Worm (Caenorhabditis elegans) whole organism, L3 larva: ENCODE results near the gene twk-23.

Experiments used
- ceh-82 ChIP-seq: fragments of 150-350 bp; optimal IDR thresholded peaks from 2 replicates; lab custom pipeline; 2014; ENCODE audit warnings: missing biosample characterization, missing genetic modification characterization
- jun-1 ChIP-seq: fragments of 150-350 bp; optimal IDR thresholded peaks from 2 replicates; lab custom pipeline; 2014; ENCODE audit warnings: missing biosample characterization, missing genetic modification reagents, missing genetic modification characterization
- lin-15B ChIP-seq: fragments of 150-350 bp; optimal IDR thresholded peaks from 2 replicates; lab custom pipeline; 2014; ENCODE audit warnings: missing biosample characterization, missing genetic modification characterization
- mml-1 ChIP-seq: fragments of 150-350 bp; sonication (generic microtip); optimal IDR thresholded peaks from 3 replicates; lab custom pipeline; 2014; ENCODE audit warnings: missing biosample characterization, missing genetic modification characterization
- nhr-237 ChIP-seq: fragments of 150-350 bp; optimal IDR thresholded peaks from 2 replicates; lab custom pipeline; 2014; ENCODE audit warnings: missing biosample characterization, missing genetic modification characterization
- nhr-76 ChIP-seq: fragments of 150-350 bp; sonication (generic microtip); optimal IDR thresholded peaks from 5 replicates; lab custom pipeline; 2014; ENCODE audit warnings: missing biosample characterization, missing genetic modification characterization
- pqm-1 ChIP-seq: fragments of 150-350 bp; optimal IDR thresholded peaks from 2 replicates; lab custom pipeline; 2017; ENCODE audit warnings: missing biosample characterization, missing genetic modification characterization, inconsistent platforms
- snpc-4 ChIP-seq: fragments of 150-350 bp; optimal IDR thresholded peaks from 2 replicates; lab custom pipeline; 2014; ENCODE audit warnings: missing biosample characterization, missing genetic modification characterization
- unc-39 ChIP-seq: sonication (generic microtip); optimal IDR thresholded peaks from 4 replicates; lab custom pipeline; 2017; ENCODE audit warnings: missing biosample characterization, missing genetic modification characterization
- ztf-4 ChIP-seq: fragments of 150-350 bp; optimal IDR thresholded peaks from 2 replicates; lab custom pipeline; 2014; ENCODE audit warnings: missing biosample characterization, missing genetic modification characterization

DNA sequence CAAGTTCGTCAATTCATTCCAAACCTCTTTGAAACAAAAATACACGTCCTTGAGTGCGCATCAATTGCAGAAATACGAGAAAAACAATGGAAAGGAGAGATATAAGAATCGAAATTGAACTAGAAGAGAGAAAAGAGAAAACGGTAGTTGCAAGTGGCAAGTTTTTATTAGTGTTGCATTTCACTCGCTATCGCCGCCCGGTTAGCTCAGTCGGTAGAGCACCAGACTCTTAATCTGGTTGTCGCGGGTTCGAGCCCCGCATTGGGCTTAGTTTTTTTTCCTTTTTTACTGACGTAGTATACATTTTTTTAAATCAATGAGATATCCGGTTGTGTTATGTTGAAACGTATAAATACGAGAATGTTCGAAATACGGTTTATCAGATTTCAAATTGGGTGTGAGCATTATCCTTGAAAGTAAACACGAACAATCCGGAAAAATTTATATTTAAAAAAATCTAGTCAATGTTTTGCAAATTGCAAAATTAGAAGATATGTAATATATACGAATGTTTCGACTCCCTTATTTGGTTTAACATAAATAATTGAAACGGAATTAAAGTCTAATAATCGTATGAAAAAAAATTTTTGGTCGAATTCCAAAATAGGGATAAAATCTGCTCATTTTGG lies 41.8 kb downstream of the twk-23 start:
- no peak for TF ChIP-seq ceh-82
- TF ChIP-seq nhr-76 (tag; lab: Kevin White, UChicago), result no peak
- TF ChIP-seq unc-39 (tag; lab: Kevin White, UChicago), result no peak
- TF ChIP-seq lin-15B, result no peak
- TF ChIP-seq jun-1 (tag; lab: Kevin White, UChicago), result no peak
- TF ChIP-seq mml-1 (tag; lab: Kevin White, UChicago), result no peak
- no peak for TF ChIP-seq ztf-4
- no peak for TF ChIP-seq pqm-1 (tag; lab: Kevin White, UChicago)
- TF ChIP-seq snpc-4 (tag; lab: Kevin White, UChicago), result no peak
- TF ChIP-seq nhr-237 (tag; lab: Kevin White, UChicago), result no peak
